Worm (Caenorhabditis elegans) whole organism, early embryonic: ENCODE results near the gene phf-34.

Source experiments
- ama-1 ChIP-seq: fragments of 150-350 bp; optimal IDR thresholded peaks from 2 replicates; lab custom pipeline; 2014
- pes-1 ChIP-seq: fragments of 200-800 bp; sonication (Bioruptor generic); IDR thresholded peaks from 2 replicates; pipeline ENCODE4 v1.3.6; 2022; ENCODE audit warnings: missing genetic modification reagents, missing genetic modification characterization, missing compliant biosample characterization

ce11 chrX:9882572-9882971 lies 16.7 kb downstream of the phf-34 start:
- TF ChIP-seq ama-1 (lab: Kevin White, UChicago), result no peak
- TF ChIP-seq pes-1 (GFP tag; lab: Robert Waterston, UW), result no peak
